Worm (Caenorhabditis elegans) whole organism, L4/young adult: ENCODE data around the gene rsa-2.

Experiments
- W03F9.2 ChIP-seq: fragments of 150-350 bp; optimal IDR thresholded peaks from 2 replicates; lab custom pipeline; 2014; ENCODE audit warnings: missing biosample characterization, missing genetic modification characterization
- him-1 ChIP-seq: sonication (generic microtip); optimal IDR thresholded peaks from 2 replicates; lab custom pipeline; 2016; ENCODE audit warnings: missing genotype, missing genetic modification reagents, missing genetic modification characterization, missing compliant biosample characterization

ce11 chrIII:11115956-11116355, 52.7 kb downstream of the rsa-2 start:
- TF ChIP-seq him-1 (tag; lab: Kevin White, UChicago) (no peak), W03F9.2 (no peak)
